Worm (Caenorhabditis elegans) whole organism, L1 larva: ENCODE measurements around the gene W09G12.7.

Experiments
- Y116A8C.19 ChIP-seq: sonication (generic microtip); optimal IDR thresholded peaks from 2 replicates; lab custom pipeline; 2016; ENCODE audit warnings: missing compliant biosample characterization, missing genetic modification characterization, borderline replicate concordance
- aly-2 ChIP-seq: fragments of 150-350 bp; optimal IDR thresholded peaks from 2 replicates; lab custom pipeline; 2014; ENCODE audit warnings: missing biosample characterization, missing genetic modification characterization
- ama-1 ChIP-seq: fragments of 150-350 bp; optimal IDR thresholded peaks from 2 replicates; lab custom pipeline; 2014
- egl-27 ChIP-seq, 2 experiments: fragments of 150-350 bp in 1 of 2; sonication (generic microtip); optimal IDR thresholded peaks; 3 replicates each; lab custom pipeline; 2017 to 2018; ENCODE audit warnings: missing biosample characterization in 2 of 2, missing genetic modification characterization in 2 of 2, missing genetic modification reagents in 2 of 2
- elt-2 ChIP-seq: sonication (generic microtip); optimal IDR thresholded peaks from 2 replicates; lab custom pipeline; 2016; ENCODE audit warnings: missing genetic modification characterization, mild to moderate bottlenecking, inconsistent platforms, missing compliant biosample characterization, missing genetic modification reagents
- elt-3 ChIP-seq, 6 experiments: fragments of 150-350 bp in 1 of 6; sonication (generic microtip); optimal IDR thresholded peaks; 2 replicates each; lab custom pipeline; 2017 to 2018; ENCODE audit warnings: missing biosample characterization in 6 of 6, missing genetic modification characterization in 6 of 6, inconsistent platforms in 1 of 6
- irx-1 ChIP-seq: sonication (generic microtip); optimal IDR thresholded peaks from 2 replicates; lab custom pipeline; 2016; ENCODE audit warnings: missing genetic modification characterization, missing compliant biosample characterization
- lin-39 ChIP-seq: fragments of 150-350 bp; optimal IDR thresholded peaks from 2 replicates; lab custom pipeline; 2014; ENCODE audit warnings: missing biosample characterization, missing genetic modification reagents, missing genetic modification characterization
- mdl-1 ChIP-seq, 2 experiments: fragments of 150-350 bp; optimal IDR thresholded peaks; 2 replicates each; lab custom pipeline; 2014 to 2017; ENCODE audit warnings: missing biosample characterization in 2 of 2, missing genetic modification characterization in 2 of 2, inconsistent platforms in 1 of 2
- mef-2 ChIP-seq: fragments of 150-350 bp; optimal IDR thresholded peaks from 2 replicates; lab custom pipeline; 2014; ENCODE audit warnings: missing biosample characterization, missing genetic modification characterization
- nhr-237 ChIP-seq: fragments of 150-350 bp; optimal IDR thresholded peaks from 2 replicates; lab custom pipeline; 2014; ENCODE audit warnings: missing biosample characterization, missing genetic modification characterization
- ztf-4 ChIP-seq: fragments of 150-350 bp; optimal IDR thresholded peaks from 2 replicates; lab custom pipeline; 2014; ENCODE audit warnings: missing biosample characterization, missing genetic modification characterization

- TF ChIP-seq egl-27 (tag; optimal IDR thresholded peaks at IDR 0.05; lab: Kevin White, UChicago) (no peak), ztf-4 (tag; lab: Kevin White, UChicago) (no peak), ama-1 (lab: Kevin White, UChicago) (no peak), elt-2 (tag; lab: Kevin White, UChicago) (no peak), Y116A8C.19 (tag; lab: Kevin White, UChicago) (no peak), lin-39 (tag; lab: Kevin White, UChicago) (no peak), aly-2 (no peak), nhr-237 (tag; lab: Kevin White, UChicago) (no peak), mef-2 (no peak), mdl-1 (tag; optimal IDR thresholded peaks at IDR 0.05; lab: Kevin White, UChicago) (no peak), irx-1 (tag; lab: Kevin White, UChicago) (no peak), elt-3 (tag; optimal IDR thresholded peaks at IDR 0.05; lab: Kevin White, UChicago) (no peak)
Measured at ce11 chrIV:1225596-1226232, 3.2 kb upstream of the W09G12.7 start, which contains the start of gene W09G12.8.
